Worm (Caenorhabditis elegans) whole organism, dauer: ENCODE results near the gene atg-10.

ENCODE experiments used
- unc-62 ChIP-seq: sonication (generic microtip); optimal IDR thresholded peaks from 2 replicates; lab custom pipeline; 2017; ENCODE audit warnings: missing biosample characterization, missing genetic modification reagents, missing genetic modification characterization

atg-10 gene

DNA sequence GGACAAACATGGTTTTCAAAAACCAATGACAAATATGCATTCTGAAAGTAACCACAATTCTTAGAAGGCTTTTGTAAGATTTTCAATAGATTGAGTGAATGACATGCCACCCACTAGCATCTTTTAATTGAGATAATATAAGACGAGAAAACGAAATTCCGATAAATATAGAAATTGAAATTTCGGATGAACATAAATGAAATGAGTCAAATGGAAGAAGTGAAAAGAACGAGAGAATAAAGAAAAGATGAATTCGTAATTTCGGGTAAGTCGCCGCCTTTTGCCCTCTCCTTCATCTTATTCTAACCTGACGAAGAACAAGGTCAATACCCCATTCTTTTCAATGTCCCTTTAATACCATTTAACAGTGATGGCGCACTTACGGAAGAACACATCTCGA is 16.6 kb upstream of the atg-10 start:
- TF ChIP-seq unc-62 (GFP tag; lab: Kevin White, UChicago) = no peak

ce11 chrII:8643627-8644356 is 15.1 kb upstream of the atg-10 start:
- no peak for TF ChIP-seq unc-62 (GFP tag; lab: Kevin White, UChicago)

- no peak for TF ChIP-seq unc-62 (GFP tag; lab: Kevin White, UChicago)
Measured at ce11 chrII:8646437-8646836, 12.5 kb upstream of the atg-10 start.

- no peak for TF ChIP-seq unc-62 (GFP tag; lab: Kevin White, UChicago)
Measured at ce11 chrII:8648843-8649242, 10.1 kb upstream of the atg-10 start.

ce11 chrII:8650644-8651159 is 8.2 kb upstream of the atg-10 start, which contains the start of gene pyr-1:
TSS of gene pyr-1 (plus strand) at chrII:8651109.
- TF ChIP-seq unc-62 (GFP tag; lab: Kevin White, UChicago) = no peak

ce11 chrII:8661539-8661938 is 2.6 kb downstream of the atg-10 start, which contains the start of the genes piga-1 and eif-2Bepsilon:
TSS of gene piga-1 (minus strand) at chrII:8661712.
TSS of gene eif-2Bepsilon (plus strand) at chrII:8661869.
- TF ChIP-seq unc-62 (GFP tag; lab: Kevin White, UChicago) = no peak

ce11 chrII:8664533-8664932 is 5.6 kb downstream of the atg-10 start, which contains the start of gene etc-1:
TSS of gene etc-1 (plus strand) at chrII:8664833.
- no peak for TF ChIP-seq unc-62 (GFP tag; lab: Kevin White, UChicago)

- TF ChIP-seq unc-62 (GFP tag; lab: Kevin White, UChicago) = no peak
Measured at ce11 chrII:8668871-8669270, 9.9 kb downstream of the atg-10 start.

DNA sequence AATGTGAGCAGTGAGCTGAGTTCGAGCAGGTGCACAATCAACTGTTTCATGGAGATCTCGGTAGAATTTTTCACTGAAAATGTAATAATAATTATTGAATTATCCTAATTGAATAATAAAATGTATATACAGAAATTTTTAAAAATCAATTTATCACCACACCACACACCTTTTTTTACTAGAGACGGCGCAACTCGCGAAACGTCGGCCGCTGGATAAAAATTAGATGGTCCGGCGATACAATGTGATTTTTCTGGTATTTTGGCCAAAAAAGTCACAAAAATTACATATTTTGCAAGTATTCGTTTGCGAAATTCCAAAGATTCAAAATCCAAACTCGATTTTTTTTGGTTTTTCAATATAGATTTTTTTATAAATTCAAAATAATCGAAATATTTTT is 11.9 kb downstream of the atg-10 start:
- TF ChIP-seq unc-62 (GFP tag; lab: Kevin White, UChicago) = no peak

DNA sequence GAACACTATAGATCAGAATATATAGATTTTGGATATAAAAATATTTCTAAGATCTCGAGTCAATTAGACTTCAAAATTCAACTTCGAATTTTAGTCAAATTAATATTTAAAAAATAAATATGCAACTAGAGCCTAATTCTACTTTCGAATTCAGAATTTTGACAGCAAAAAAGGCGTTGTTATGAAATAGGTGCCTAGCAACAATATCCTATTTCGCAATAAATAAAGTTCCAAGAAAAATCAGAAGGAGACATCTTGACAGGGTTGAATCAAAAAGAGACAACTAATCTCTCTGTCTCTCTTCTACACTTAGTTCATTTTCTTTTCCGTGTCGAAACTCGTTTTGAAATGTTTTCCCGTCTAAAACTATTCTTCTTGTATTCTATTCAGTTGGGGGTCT is 16.4 kb downstream of the atg-10 start:
- TF ChIP-seq unc-62 (GFP tag; lab: Kevin White, UChicago) = no peak

DNA sequence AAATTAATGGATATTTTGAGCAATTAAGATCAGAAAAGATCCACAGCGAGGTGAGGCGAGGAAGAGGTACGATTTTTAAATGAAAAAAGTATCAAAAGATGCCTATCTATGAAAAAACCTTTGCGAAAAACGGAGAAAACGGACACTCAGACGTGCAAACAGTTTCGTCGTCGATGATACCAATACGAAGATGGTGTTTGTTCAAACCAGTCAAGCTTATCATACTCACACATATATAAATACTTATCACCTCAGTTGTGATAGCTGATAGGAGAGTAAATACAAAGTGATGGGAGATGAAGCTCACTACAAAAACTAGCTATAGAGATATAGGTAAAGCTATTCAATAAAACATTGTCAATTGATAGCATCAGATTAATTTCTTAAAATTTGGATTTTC is 20.9 kb downstream of the atg-10 start:
- TF ChIP-seq unc-62 (GFP tag; lab: Kevin White, UChicago) = no peak

DNA sequence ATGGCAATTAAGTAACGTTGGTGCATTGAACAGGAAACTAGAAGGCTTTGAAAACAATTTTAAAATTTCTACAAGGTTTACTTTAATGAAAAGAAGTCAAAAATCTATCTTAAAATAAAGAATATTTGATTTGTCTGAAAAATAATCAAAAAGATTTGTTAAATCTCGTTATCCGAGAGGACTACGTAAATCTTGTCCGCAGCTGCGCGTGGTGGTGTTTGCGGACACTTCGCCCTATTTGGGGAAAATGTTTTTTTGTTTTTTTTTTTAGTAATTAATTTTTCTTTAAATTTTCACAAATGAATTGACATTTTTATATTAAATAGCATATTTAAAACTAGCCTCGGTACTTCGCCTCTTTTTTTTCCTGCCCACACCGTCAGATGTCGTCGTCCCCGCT is 25.0 kb downstream of the atg-10 start:
- TF ChIP-seq unc-62 (GFP tag; lab: Kevin White, UChicago) = no peak

DNA sequence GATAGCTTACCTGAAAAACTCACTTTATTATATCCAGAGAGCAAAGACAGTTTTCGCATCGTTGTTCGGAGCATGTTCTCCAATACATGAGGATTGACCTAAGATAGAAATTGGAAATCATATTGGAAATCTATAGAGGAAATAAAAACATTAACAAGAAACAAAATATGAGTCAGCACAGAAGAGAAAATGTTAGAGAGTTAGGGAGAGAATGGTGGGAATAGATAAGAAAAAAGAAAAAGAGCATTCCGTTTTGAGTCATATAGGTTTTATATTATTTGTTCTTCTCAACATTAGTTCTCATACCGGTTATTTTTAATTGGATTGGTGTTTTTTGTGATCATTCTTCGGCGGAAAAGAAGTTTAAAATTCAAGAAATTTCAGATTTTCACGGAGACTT is 25.9 kb downstream of the atg-10 start, which contains the start of gene hgap-2:
Gene hgap-2, minus strand, starts transcription at position 101 of the 400 bp plus-strand sequence.
- no peak for TF ChIP-seq unc-62 (GFP tag; lab: Kevin White, UChicago)

DNA sequence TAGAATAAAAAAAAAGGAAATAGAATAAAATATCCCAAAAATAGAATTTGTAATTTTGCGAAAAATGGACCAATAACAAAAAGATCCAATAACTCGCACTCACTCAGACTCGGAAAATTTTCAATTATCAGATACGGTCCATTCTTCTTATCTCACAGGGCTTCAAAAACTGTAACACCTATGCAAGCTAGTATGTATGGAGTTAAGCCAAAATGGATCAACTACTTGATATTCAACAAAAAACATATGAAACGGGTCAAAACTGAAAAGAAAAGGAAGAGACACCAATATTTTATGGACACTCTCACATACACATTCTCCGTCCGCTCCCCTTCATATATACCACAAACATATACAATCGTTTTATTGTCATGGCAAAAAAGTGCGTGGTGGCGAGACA is 26.7 kb downstream of the atg-10 start, which contains the start of gene C34C6.9:
Gene C34C6.9, plus strand, starts transcription at position 301 of the 400 bp plus-strand sequence.
- no peak for TF ChIP-seq unc-62 (GFP tag; lab: Kevin White, UChicago)

- no peak for TF ChIP-seq unc-62 (GFP tag; lab: Kevin White, UChicago)
Measured at ce11 chrII:8691344-8691960, 32.5 kb downstream of the atg-10 start, which contains the start of gene C34C6.3. TSS of gene C34C6.3 (plus strand) at chrII:8691910.

ce11 chrII:8695783-8696182 is 36.8 kb downstream of the atg-10 start, which contains the start of gene C34C6.10:
TSS of gene C34C6.10 (minus strand) at chrII:8695883.
- no peak for TF ChIP-seq unc-62 (GFP tag; lab: Kevin White, UChicago)
